Fruit fly (Drosophila melanogaster) whole organism, embryonic: ENCODE data around the gene CG31038.
A peak's percentile ranks its signal among the peaks of the same experiment; 100 is the strongest.

Source experiments
- Adf1 ChIP-seq: fragments of 200-800 bp; sonication (Bioruptor generic); IDR thresholded peaks from 2 replicates; pipeline ENCODE4 v1.3.6; 2022; ENCODE audit warnings: missing biosample characterization, missing genetic modification characterization
- Antp ChIP-seq: fragments of 200-800 bp; sonication (Bioruptor generic); optimal IDR thresholded peaks from 3 replicates; lab custom pipeline; 2016; ENCODE audit warnings: missing biosample characterization, missing genetic modification characterization
- Atf6 ChIP-seq: fragments of 200-800 bp; sonication (Bioruptor generic); IDR thresholded peaks from 2 replicates; pipeline ENCODE4 v1.3.6; 2022; ENCODE audit warnings: missing biosample characterization, missing genetic modification characterization
- B-H1 ChIP-seq: fragments of 200-800 bp; sonication (Bioruptor generic); IDR thresholded peaks from 3 replicates; pipeline ENCODE4 v1.3.6; 2022; ENCODE audit warnings: missing biosample characterization, missing genetic modification characterization
- CG11247 ChIP-seq: fragments of 200-800 bp; sonication (Bioruptor generic); IDR thresholded peaks from 2 replicates; pipeline ENCODE4 v1.3.6; 2022; ENCODE audit warnings: missing biosample characterization, missing genetic modification characterization
- CG12744 ChIP-seq: fragments of 200-800 bp; sonication (Bioruptor generic); optimal IDR thresholded peaks from 2 replicates; lab custom pipeline; 2016; ENCODE audit warnings: missing biosample characterization, missing genetic modification characterization
- CG13296 ChIP-seq: fragments of 200-800 bp; sonication (Bioruptor generic); optimal IDR thresholded peaks from 3 replicates; lab custom pipeline; 2018; ENCODE audit warnings: missing biosample characterization, mild to moderate bottlenecking, missing genetic modification characterization
- CG15696 ChIP-seq: fragments of 200-800 bp; sonication (Bioruptor generic); optimal IDR thresholded peaks from 2 replicates; lab custom pipeline; 2019; ENCODE audit warnings: missing biosample characterization, mild to moderate bottlenecking, missing genetic modification characterization, moderate library complexity
- CG16863 ChIP-seq: fragments of 200-800 bp; sonication (Bioruptor generic); optimal IDR thresholded peaks from 3 replicates; lab custom pipeline; 2016; ENCODE audit warnings: missing biosample characterization, missing genetic modification characterization
- CG31388 ChIP-seq: fragments of 200-800 bp; sonication (Bioruptor generic); optimal IDR thresholded peaks from 2 replicates; lab custom pipeline; 2016; ENCODE audit warnings: missing biosample characterization, missing genetic modification characterization
- CG34422 ChIP-seq: fragments of 200-800 bp; sonication (Bioruptor generic); IDR thresholded peaks from 3 replicates; pipeline ENCODE4 v1.3.6; 2022; ENCODE audit warnings: missing biosample characterization, missing genetic modification characterization
- CG3726 ChIP-seq: fragments of 200-800 bp; sonication (Bioruptor generic); IDR thresholded peaks from 3 replicates; pipeline ENCODE4, ENCODE4 v1.3.6; 2022; ENCODE audit warnings: missing biosample characterization, missing genetic modification characterization
- CG43689 ChIP-seq: fragments of 200-800 bp; sonication (Bioruptor generic); IDR thresholded peaks from 2 replicates; pipeline ENCODE4 v1.3.6; 2022; ENCODE audit warnings: missing biosample characterization, missing genetic modification characterization
- CG4617 ChIP-seq: fragments of 200-800 bp; sonication (Bioruptor generic); optimal IDR thresholded peaks from 3 replicates; lab custom pipeline; 2016; ENCODE audit warnings: missing biosample characterization, missing genetic modification characterization, borderline replicate concordance
- CTCF ChIP-seq: fragments of 200-800 bp; sonication (Bioruptor generic); optimal IDR thresholded peaks from 2 replicates; lab custom pipeline; 2017; ENCODE audit warnings: missing biosample characterization, mild to moderate bottlenecking, missing genetic modification characterization, moderate library complexity
- D19A ChIP-seq: fragments of 200-800 bp; optimal IDR thresholded peaks from 3 replicates; lab custom pipeline; 2019; ENCODE audit warnings: missing biosample characterization, mild to moderate bottlenecking, missing genetic modification characterization, moderate library complexity
- Dbx ChIP-seq: fragments of 200-800 bp; sonication (Bioruptor generic); IDR thresholded peaks from 3 replicates; pipeline ENCODE4 v1.3.6; 2022; ENCODE audit warnings: missing biosample characterization, missing genetic modification characterization
- Doc3 ChIP-seq: fragments of 200-800 bp; sonication (Bioruptor generic); IDR thresholded peaks from 3 replicates; pipeline ENCODE4 v1.3.6; 2022; ENCODE audit warnings: missing biosample characterization, missing genetic modification characterization; ENCODE audit not compliant: partially characterized antibody
- E2f1 ChIP-seq: fragments of 200-800 bp; sonication (Bioruptor generic); IDR thresholded peaks from 2 replicates; pipeline ENCODE4 v1.3.6; 2022; ENCODE audit warnings: missing biosample characterization, missing genetic modification characterization
- ERR ChIP-seq: fragments of 200-800 bp; sonication (Bioruptor generic); optimal IDR thresholded peaks from 2 replicates; lab custom pipeline; 2016; ENCODE audit warnings: missing biosample characterization, missing genetic modification characterization
- Eip74EF ChIP-seq, 2 experiments: fragments of 200-800 bp in 1 of 2; fragments of >200 bp in 1 of 2; sonication (Bioruptor generic) in 1 of 2; optimal IDR thresholded peaks; 2 replicates each; lab custom pipeline; 2017 to 2019; ENCODE audit warnings: missing biosample characterization in 2 of 2, missing genetic modification characterization in 2 of 2, mild to moderate bottlenecking in 1 of 2, moderate library complexity in 1 of 2
- Elba2 ChIP-seq: fragments of 200-800 bp; sonication (Bioruptor generic); optimal IDR thresholded peaks from 3 replicates; lab custom pipeline; 2016; ENCODE audit warnings: missing biosample characterization, missing genetic modification characterization
- Hr3 ChIP-seq: fragments of 200-800 bp; sonication (Bioruptor generic); optimal IDR thresholded peaks from 3 replicates; lab custom pipeline; 2016; ENCODE audit warnings: missing biosample characterization, missing genetic modification characterization
- Hr51 ChIP-seq, 2 experiments: fragments of 200-800 bp; sonication (Bioruptor generic); optimal IDR thresholded peaks; 2 replicates in 1 of 2; 3 replicates in 1 of 2; lab custom pipeline; 2016 to 2018; ENCODE audit warnings: missing biosample characterization in 2 of 2, missing genetic modification characterization in 2 of 2, mild to moderate bottlenecking in 1 of 2, moderate library complexity in 1 of 2
- Lpt ChIP-seq: fragments of >200 bp; optimal IDR thresholded peaks from 2 replicates; lab custom pipeline; 2018; ENCODE audit warnings: missing biosample characterization, missing genetic modification characterization
- Oaz ChIP-seq: fragments of 200-800 bp; sonication (Bioruptor generic); IDR thresholded peaks from 2 replicates; pipeline ENCODE4 v1.3.6; 2022; ENCODE audit warnings: missing biosample characterization, missing genetic modification characterization
- Optix ChIP-seq: fragments of 200-800 bp; sonication (Bioruptor generic); IDR thresholded peaks from 3 replicates; pipeline ENCODE4 v1.3.6; 2022; ENCODE audit warnings: missing biosample characterization, missing genetic modification characterization
- Pdp1 ChIP-seq, 2 experiments: fragments of 200-800 bp; sonication (Bioruptor generic); optimal IDR thresholded peaks; 3 replicates each; lab custom pipeline; 2016; ENCODE audit warnings: missing biosample characterization in 2 of 2, missing genetic modification characterization in 2 of 2, mild to moderate bottlenecking in 1 of 2, moderate library complexity in 1 of 2
- Sin3A ChIP-seq: fragments of >200 bp; optimal IDR thresholded peaks from 2 replicates; lab custom pipeline; 2018
- Sry-β ChIP-seq: fragments of 200-800 bp; sonication (Bioruptor generic); optimal IDR thresholded peaks from 2 replicates; lab custom pipeline; 2018; ENCODE audit warnings: missing biosample characterization, mild to moderate bottlenecking, missing genetic modification characterization, moderate library complexity
- Usf ChIP-seq: fragments of 200-800 bp; sonication (Bioruptor generic); optimal IDR thresholded peaks from 2 replicates; lab custom pipeline; 2017; ENCODE audit warnings: missing genotype, missing biosample characterization, missing genetic modification characterization
- Vsx1 ChIP-seq: fragments of 200-800 bp; sonication (Bioruptor generic); optimal IDR thresholded peaks from 2 replicates; lab custom pipeline; 2017; ENCODE audit warnings: missing biosample characterization, mild to moderate bottlenecking, missing genetic modification characterization, missing genetic modification reagents
- az2 ChIP-seq: fragments of 200-800 bp; sonication (Bioruptor generic); optimal IDR thresholded peaks from 3 replicates; lab custom pipeline; 2016; ENCODE audit warnings: missing biosample characterization, missing genetic modification characterization
- chif ChIP-seq, 2 experiments: fragments of 200-800 bp; sonication (Bioruptor generic); optimal IDR thresholded peaks; 3 replicates each; lab custom pipeline; 2016; ENCODE audit warnings: missing biosample characterization in 2 of 2, missing genetic modification characterization in 2 of 2
- chn ChIP-seq: fragments of 200-800 bp; sonication (Bioruptor generic); optimal IDR thresholded peaks from 2 replicates; lab custom pipeline; 2016; ENCODE audit warnings: missing biosample characterization, missing genetic modification characterization
- dmrt99B ChIP-seq: fragments of 200-800 bp; sonication (Bioruptor generic); optimal IDR thresholded peaks from 2 replicates; lab custom pipeline; 2018; ENCODE audit warnings: missing biosample characterization, mild to moderate bottlenecking, missing genetic modification characterization, moderate library complexity
- esg ChIP-seq: fragments of 200-800 bp; sonication (Bioruptor generic); conservative IDR thresholded peaks from 2 replicates; pipeline ENCODE4 v1.3.6; 2022; ENCODE audit warnings: missing biosample characterization, missing genetic modification characterization
- grn ChIP-seq: fragments of 200-800 bp; sonication (Bioruptor generic); optimal IDR thresholded peaks from 3 replicates; lab custom pipeline; 2017; ENCODE audit warnings: missing biosample characterization, missing genetic modification characterization
- jigr1 ChIP-seq: fragments of 200-800 bp; sonication (Bioruptor generic); IDR thresholded peaks from 3 replicates; pipeline ENCODE4 v1.3.6; 2022; ENCODE audit warnings: missing biosample characterization, missing genetic modification characterization
- kah ChIP-seq: fragments of 200-800 bp; sonication (Bioruptor generic); optimal IDR thresholded peaks from 2 replicates; lab custom pipeline; 2018; ENCODE audit warnings: missing biosample characterization, mild to moderate bottlenecking, missing genetic modification characterization
- lilli ChIP-seq: fragments of 200-800 bp; sonication (Bioruptor generic); optimal IDR thresholded peaks from 3 replicates; lab custom pipeline; 2016; ENCODE audit warnings: missing biosample characterization, missing genetic modification characterization
- lov ChIP-seq, 2 experiments: fragments of 200-800 bp in 1 of 2; fragments of >200 bp in 1 of 2; sonication (Bioruptor generic) in 1 of 2; IDR thresholded peaks in 1 of 2; optimal IDR thresholded peaks in 1 of 2; 2 replicates in 1 of 2; 3 replicates in 1 of 2; pipeline versions ENCODE4 v1.3.6 to Lab custom; 2017 to 2022; ENCODE audit warnings: missing biosample characterization in 1 of 2, missing genetic modification characterization in 1 of 2
- org-1 ChIP-seq: fragments of 200-800 bp; sonication (Bioruptor generic); optimal IDR thresholded peaks from 2 replicates; lab custom pipeline; 2017; ENCODE audit warnings: missing biosample characterization, missing genetic modification characterization
- salm ChIP-seq: fragments of 200-800 bp; sonication (Bioruptor generic); optimal IDR thresholded peaks from 2 replicates; lab custom pipeline; 2018; ENCODE audit warnings: missing biosample characterization, mild to moderate bottlenecking, missing genetic modification characterization
- tna ChIP-seq: fragments of 200-800 bp; sonication (Bioruptor generic); IDR thresholded peaks from 2 replicates; pipeline ENCODE4 v1.3.6; 2022; ENCODE audit warnings: missing biosample characterization, missing genetic modification characterization; ENCODE audit not compliant: partially characterized antibody
- trh ChIP-seq: fragments of 200-800 bp; sonication (Bioruptor generic); optimal IDR thresholded peaks from 2 replicates; lab custom pipeline; 2016; ENCODE audit warnings: missing biosample characterization, missing genetic modification characterization
- tup ChIP-seq: fragments of 200-800 bp; sonication (Bioruptor generic); optimal IDR thresholded peaks from 2 replicates; lab custom pipeline; 2016; ENCODE audit warnings: missing biosample characterization, mild to moderate bottlenecking, missing genetic modification characterization, moderate library complexity
- wdn ChIP-seq: fragments of 200-800 bp; sonication (Bioruptor generic); IDR thresholded peaks from 2 replicates; pipeline ENCODE4 v1.3.6; 2022; ENCODE audit warnings: missing biosample characterization, missing genetic modification characterization
- zf30C ChIP-seq: fragments of 200-800 bp; sonication (Bioruptor generic); optimal IDR thresholded peaks from 3 replicates; lab custom pipeline; 2018; ENCODE audit warnings: missing biosample characterization, mild to moderate bottlenecking, missing genetic modification characterization

CG31038 gene

DNA sequence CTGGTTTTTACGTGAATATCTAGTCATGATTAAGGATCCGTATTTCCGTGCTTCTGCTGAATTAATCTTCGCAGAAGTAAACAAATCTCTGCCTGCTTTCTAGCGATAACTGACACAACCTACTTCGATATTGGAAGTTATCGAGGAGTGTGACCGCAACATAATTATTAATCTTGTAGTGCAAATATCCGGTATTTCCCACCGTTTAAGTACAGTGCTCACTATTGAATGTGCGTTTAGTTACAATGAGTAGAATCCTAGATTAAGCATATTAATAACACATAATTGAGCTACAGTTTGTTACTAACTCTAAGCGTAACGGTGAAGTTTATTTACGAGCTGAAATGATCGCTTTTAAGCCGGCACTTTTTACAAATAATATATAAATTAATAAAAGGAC, 17.1 kb upstream of the CG31038 start (continued):
- TF ChIP-seq Atf6 (GFP tag; lab: Robert Waterston, UW) (no peak), Usf (GFP tag; lab: Kevin White, UChicago) (no peak), esg (GFP tag; lab: Robert Waterston, UW) (no peak), Hr3 (GFP tag; lab: Kevin White, UChicago) (peak; percentile 25), zf30C (GFP tag; lab: Kevin White, UChicago) (no peak), CG34422 (GFP tag; lab: Robert Waterston, UW) (peak; percentile 52; the same call in 1 of the 3 replicates), CTCF (GFP tag; lab: Kevin White, UChicago) (peak; percentile 31), CG12744 (GFP tag; lab: Kevin White, UChicago) (peak; percentile 10), Elba2 (GFP tag; lab: Kevin White, UChicago) (no peak), Vsx1 (no peak), CG15696 (tag; lab: Kevin White, UChicago) (no peak), Eip74EF (GFP tag; optimal IDR thresholded peaks at IDR 0.05; lab: Kevin White, UChicago) (no peak), kah (GFP tag; lab: Kevin White, UChicago) (no peak), CG11247 (GFP tag; lab: Robert Waterston, UW) (peak; percentile 21; the same call in 1 of the 2 replicates), tna (no peak), org-1 (no peak), wdn (GFP tag; lab: Robert Waterston, UW) (no peak), Oaz (no peak), E2f1 (GFP tag; lab: Robert Waterston, UW) (0 out of 2 replicates have a peak, but pooled peaks have one; percentile 35), B-H1 (GFP tag; lab: Robert Waterston, UW) (peak; percentile 48; the same call in 1 of the 3 replicates), Doc3 (GFP tag; lab: Robert Waterston, UW) (peak; percentile 31; the same call in 1 of the 3 replicates), lov (optimal IDR thresholded peaks at IDR 0.05; lab: Kevin White, UChicago) (no peak), lov (GFP tag; IDR thresholded peaks at IDR 0.05; lab: Robert Waterston, UW) (no peak), tup (GFP tag; lab: Kevin White, UChicago) (no peak)

DNA sequence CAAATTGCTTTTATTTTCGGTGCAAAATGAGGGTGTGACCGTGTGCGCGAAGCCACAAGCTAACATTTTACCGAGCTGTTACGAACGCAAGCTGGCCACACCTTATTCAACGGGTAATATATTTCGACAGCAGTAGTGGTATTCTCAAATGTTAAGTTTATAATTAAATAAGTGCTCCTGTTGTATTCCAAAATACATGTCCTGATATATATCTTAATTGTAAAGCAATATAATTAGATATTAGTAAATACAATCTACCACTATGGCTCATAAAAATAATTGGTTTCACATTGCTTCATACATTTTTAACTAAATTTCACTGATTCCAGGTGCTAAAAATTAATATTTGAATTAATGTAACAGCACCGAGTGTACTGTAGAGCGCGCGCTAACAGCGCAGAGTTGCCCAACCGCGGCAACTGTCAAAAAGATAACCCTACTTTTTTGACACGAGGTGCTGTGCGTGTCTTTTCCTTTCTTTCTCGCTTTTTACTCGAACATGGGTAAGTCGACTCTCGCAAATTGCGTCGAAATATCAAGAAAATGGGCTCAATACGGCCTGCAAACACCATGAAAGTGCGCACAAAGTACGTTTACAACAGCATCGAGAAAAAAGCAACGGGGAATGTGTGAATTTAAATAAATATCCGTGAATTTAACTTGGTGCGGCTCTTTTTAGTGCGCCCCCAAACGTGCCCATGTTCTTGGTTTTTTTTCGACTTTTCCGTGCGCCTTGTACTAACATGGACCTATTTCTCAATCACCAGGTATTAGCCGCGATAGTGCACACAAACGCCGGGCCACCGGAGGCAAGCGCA, 15.2 kb upstream of the CG31038 start, which contains the start of the genes CG15514 and RpS8:
Gene CG15514, minus strand, starts transcription at position 63 of the 818 bp plus-strand sequence.
Gene RpS8, plus strand, starts transcription at position 151 of the 818 bp plus-strand sequence.
- TF ChIP-seq CG16863 (GFP tag; lab: Kevin White, UChicago) = no peak
- no peak for TF ChIP-seq CG3726
- peak; percentile 22 for TF ChIP-seq lilli
- no peak; the same call in 1 of the 2 replicates for TF ChIP-seq Adf1
- no peak for TF ChIP-seq chn (GFP tag; lab: Kevin White, UChicago)
- TF ChIP-seq CTCF (GFP tag; lab: Kevin White, UChicago) = peak; percentile 3
- peak; percentile 29 for TF ChIP-seq az2 (GFP tag; lab: Kevin White, UChicago)
- no peak for TF ChIP-seq dmrt99B (tag; lab: Kevin White, UChicago)
- TF ChIP-seq Lpt (GFP tag; lab: Kevin White, UChicago) = no peak
- TF ChIP-seq Antp (GFP tag; lab: Kevin White, UChicago) = peak; percentile 4
- peak; percentile 70 for TF ChIP-seq CG13296 (GFP tag; lab: Kevin White, UChicago)
- peak; percentile 70 for TF ChIP-seq Sin3A
- peak; percentile 67 for TF ChIP-seq Dbx
- TF ChIP-seq chif (GFP tag; optimal IDR thresholded peaks at IDR 0.05; lab: Kevin White, UChicago) = no peak
- no peak for TF ChIP-seq trh (GFP tag; lab: Kevin White, UChicago)
- peak; percentile 55 for TF ChIP-seq CG4617 (GFP tag; lab: Kevin White, UChicago)
- TF ChIP-seq CG31388 (GFP tag; lab: Kevin White, UChicago) = no peak
- peak; percentile 30 for TF ChIP-seq kah (GFP tag; lab: Kevin White, UChicago)
- TF ChIP-seq Optix (GFP tag; lab: Robert Waterston, UW) = peak; percentile 33; the same call in 1 of the 3 replicates
- no peak for TF ChIP-seq CG43689 (GFP tag; lab: Robert Waterston, UW)
- TF ChIP-seq salm (tag; lab: Kevin White, UChicago) = no peak
- TF ChIP-seq grn = no peak
- peak in 1 of 2 experiments; percentile 41 for TF ChIP-seq Pdp1 (GFP tag; optimal IDR thresholded peaks at IDR 0.05; lab: Kevin White, UChicago)
- peak; percentile 36 for TF ChIP-seq ERR (GFP tag; lab: Kevin White, UChicago)
- peak; percentile 66 for TF ChIP-seq D19A (tag; lab: Kevin White, UChicago)
- no peak; the same call in 2 of the 3 replicates for TF ChIP-seq jigr1 (GFP tag; lab: Robert Waterston, UW)
- no peak for TF ChIP-seq Sry-β (GFP tag; lab: Kevin White, UChicago)
- TF ChIP-seq Hr51 (GFP tag; optimal IDR thresholded peaks at IDR 0.05; lab: Kevin White, UChicago) = no peak
